Fruit fly (Drosophila melanogaster): ENCODE measurements around the gene CG14406.

DNA sequence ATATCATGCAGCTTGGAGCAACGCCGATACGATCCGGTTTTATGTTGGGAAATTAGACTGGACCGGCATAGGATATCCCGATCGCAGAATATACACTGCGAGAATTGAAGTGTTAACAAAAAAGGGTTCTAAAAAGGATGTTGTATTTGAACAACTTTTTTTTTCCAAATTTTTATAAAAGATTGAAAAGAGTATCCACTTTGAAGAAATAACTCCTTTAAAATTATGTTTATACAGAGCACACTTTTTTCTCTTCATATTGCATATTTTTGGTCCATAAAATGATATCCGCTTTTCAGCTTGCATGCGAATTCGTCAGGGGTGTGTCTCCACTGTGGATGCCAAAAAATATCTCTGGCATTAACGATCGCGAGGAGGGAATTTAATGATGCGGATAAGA lies 18.3 kb downstream of the CG14406 start:
- TF ChIP-seq usp (GFP tag; optimal IDR thresholded peaks at IDR 0.05): no peak
- no peak for TF ChIP-seq rgr (GFP tag; optimal IDR thresholded peaks at IDR 0.05)
- TF ChIP-seq ey (GFP tag; optimal IDR thresholded peaks at IDR 0.05): no peak
- no peak for TF ChIP-seq brk (GFP tag; optimal IDR thresholded peaks at IDR 0.05)
- no peak for TF ChIP-seq pan (optimal IDR thresholded peaks at IDR 0.05)
- TF ChIP-seq Mio (GFP tag; optimal IDR thresholded peaks at IDR 0.05): no peak
- TF ChIP-seq Dif (GFP tag; optimal IDR thresholded peaks at IDR 0.05; ENCODE audit: partially characterized antibody): no peak
- TF ChIP-seq Myc (optimal IDR thresholded peaks at IDR 0.05): no peak
- TF ChIP-seq Dfd (GFP tag; optimal IDR thresholded peaks at IDR 0.05): no peak
- no peak for TF ChIP-seq CrebA (GFP tag; optimal IDR thresholded peaks at IDR 0.05; ENCODE audit: borderline replicate concordance)
- TF ChIP-seq Hr83 (GFP tag; optimal IDR thresholded peaks at IDR 0.05; ENCODE audit: poor library complexity, severe bottlenecking): no peak
- TF ChIP-seq psq (GFP tag; optimal IDR thresholded peaks at IDR 0.05): no peak
- no peak for TF ChIP-seq GATAd (GFP tag; optimal IDR thresholded peaks at IDR 0.05)
- TF ChIP-seq foxo (GFP tag; optimal IDR thresholded peaks at IDR 0.05): peak in 1 of 2 experiments; percentile 23

All from whole organism, wandering third instar larva.